Worm (Caenorhabditis elegans) whole organism, L2 larva: ENCODE data around the gene Y64G10A.10.
A peak's percentile ranks its signal among the peaks of the same experiment; 100 is the strongest.

Experiments
- C34F6.9 ChIP-seq: fragments of 150-350 bp; optimal IDR thresholded peaks from 2 replicates; lab custom pipeline; 2014; ENCODE audit warnings: missing biosample characterization, missing genetic modification characterization
- F13H6.1 ChIP-seq: sonication (generic microtip); optimal IDR thresholded peaks from 2 replicates; lab custom pipeline; 2016; ENCODE audit warnings: missing genetic modification characterization, missing compliant biosample characterization
- R02D3.7 ChIP-seq: fragments of 150-350 bp; optimal IDR thresholded peaks from 2 replicates; lab custom pipeline; 2014; ENCODE audit warnings: missing biosample characterization, missing genetic modification characterization
- ZK546.5 ChIP-seq: sonication (generic microtip); optimal IDR thresholded peaks from 2 replicates; lab custom pipeline; 2017; ENCODE audit warnings: missing biosample characterization, missing genetic modification characterization
- alr-1 ChIP-seq: fragments of 150-350 bp; optimal IDR thresholded peaks from 2 replicates; lab custom pipeline; 2014; ENCODE audit warnings: missing biosample characterization, missing genetic modification characterization
- ama-1 ChIP-seq: fragments of 150-350 bp; optimal IDR thresholded peaks from 2 replicates; lab custom pipeline; 2018; ENCODE audit warnings: inconsistent platforms
- ceh-16 ChIP-seq: fragments of 150-350 bp; optimal IDR thresholded peaks from 2 replicates; lab custom pipeline; 2014; ENCODE audit warnings: missing biosample characterization, missing genetic modification characterization
- crh-2 ChIP-seq: sonication (generic microtip); optimal IDR thresholded peaks from 2 replicates; lab custom pipeline; 2017; ENCODE audit warnings: missing biosample characterization, missing genetic modification characterization
- dmd-4 ChIP-seq: sonication (generic microtip); optimal IDR thresholded peaks from 2 replicates; lab custom pipeline; 2017; ENCODE audit warnings: missing biosample characterization, missing genetic modification characterization
- egl-27 ChIP-seq: sonication (generic microtip); optimal IDR thresholded peaks from 3 replicates; lab custom pipeline; 2017; ENCODE audit warnings: missing biosample characterization, missing genetic modification reagents, missing genetic modification characterization
- elt-1 ChIP-seq: fragments of 150-350 bp; optimal IDR thresholded peaks from 2 replicates; lab custom pipeline; 2014; ENCODE audit warnings: missing biosample characterization, missing genetic modification characterization
- elt-3 ChIP-seq: sonication (generic microtip); optimal IDR thresholded peaks from 2 replicates; lab custom pipeline; 2017; ENCODE audit warnings: missing biosample characterization, missing genetic modification characterization
- fos-1 ChIP-seq: fragments of 150-350 bp; optimal IDR thresholded peaks from 2 replicates; lab custom pipeline; 2014; ENCODE audit warnings: missing biosample characterization, missing genetic modification characterization
- gmeb-1 ChIP-seq: fragments of 150-350 bp; optimal IDR thresholded peaks from 2 replicates; lab custom pipeline; 2014; ENCODE audit warnings: missing biosample characterization, missing genetic modification characterization
- lin-11 ChIP-seq: fragments of 150-350 bp; sonication (generic microtip); optimal IDR thresholded peaks from 2 replicates; lab custom pipeline; 2014; ENCODE audit warnings: missing biosample characterization, missing genetic modification characterization, inconsistent platforms, mixed read lengths
- lin-13 ChIP-seq: fragments of 150-350 bp; optimal IDR thresholded peaks from 2 replicates; lab custom pipeline; 2014; ENCODE audit warnings: missing biosample characterization, missing genetic modification reagents, missing genetic modification characterization
- lin-39 ChIP-seq: fragments of 150-350 bp; optimal IDR thresholded peaks from 2 replicates; lab custom pipeline; 2014; ENCODE audit warnings: missing biosample characterization, missing genetic modification reagents, missing genetic modification characterization
- lsy-2 ChIP-seq, 2 experiments: fragments of 150-350 bp in 1 of 2; sonication (generic microtip) in 1 of 2; optimal IDR thresholded peaks; 2 replicates each; lab custom pipeline; 2014 to 2017; ENCODE audit warnings: missing biosample characterization in 2 of 2, missing genetic modification characterization in 2 of 2
- mdl-1 ChIP-seq, 2 experiments: fragments of 150-350 bp in 1 of 2; sonication (generic microtip) in 1 of 2; optimal IDR thresholded peaks; 2 replicates each; lab custom pipeline; 2017; ENCODE audit warnings: missing biosample characterization in 2 of 2, missing genetic modification characterization in 2 of 2
- nhr-10 ChIP-seq: sonication (generic microtip); optimal IDR thresholded peaks from 2 replicates; lab custom pipeline; 2017; ENCODE audit warnings: missing biosample characterization, missing genetic modification characterization
- nhr-11 ChIP-seq: fragments of 150-350 bp; optimal IDR thresholded peaks from 2 replicates; lab custom pipeline; 2014; ENCODE audit warnings: missing biosample characterization, missing genetic modification characterization
- nhr-12 ChIP-seq: fragments of 150-350 bp; optimal IDR thresholded peaks from 2 replicates; lab custom pipeline; 2014; ENCODE audit warnings: missing biosample characterization, missing genetic modification characterization
- nhr-129 ChIP-seq: fragments of 150-350 bp; optimal IDR thresholded peaks from 2 replicates; lab custom pipeline; 2014; ENCODE audit warnings: missing biosample characterization, missing genetic modification characterization
- nhr-21 ChIP-seq: fragments of 150-350 bp; optimal IDR thresholded peaks from 2 replicates; lab custom pipeline; 2014; ENCODE audit warnings: missing biosample characterization, missing genetic modification characterization
- nhr-23 ChIP-seq: fragments of 150-350 bp; optimal IDR thresholded peaks from 2 replicates; lab custom pipeline; 2014; ENCODE audit warnings: missing biosample characterization, missing genetic modification reagents, missing genetic modification characterization
- nhr-237 ChIP-seq: fragments of 150-350 bp; optimal IDR thresholded peaks from 2 replicates; lab custom pipeline; 2014; ENCODE audit warnings: missing biosample characterization, missing genetic modification characterization
- nhr-25 ChIP-seq: fragments of 150-350 bp; sonication (generic microtip); optimal IDR thresholded peaks from 3 replicates; lab custom pipeline; 2014; ENCODE audit warnings: missing biosample characterization, missing genetic modification characterization
- nhr-6 ChIP-seq: fragments of 150-350 bp; optimal IDR thresholded peaks from 2 replicates; lab custom pipeline; 2014; ENCODE audit warnings: missing biosample characterization, missing genetic modification characterization
- nhr-77 ChIP-seq: fragments of 150-350 bp; optimal IDR thresholded peaks from 2 replicates; lab custom pipeline; 2014; ENCODE audit warnings: missing biosample characterization, missing genetic modification characterization
- peb-1 ChIP-seq: fragments of 150-350 bp; optimal IDR thresholded peaks from 2 replicates; lab custom pipeline; 2014; ENCODE audit warnings: missing biosample characterization, missing genetic modification characterization
- sem-4 ChIP-seq: fragments of 150-350 bp; optimal IDR thresholded peaks from 2 replicates; lab custom pipeline; 2014; ENCODE audit warnings: missing biosample characterization, missing genetic modification reagents, missing genetic modification characterization
- skn-1 ChIP-seq: sonication (generic microtip); optimal IDR thresholded peaks from 2 replicates; lab custom pipeline; 2017; ENCODE audit warnings: missing biosample characterization, missing genetic modification characterization
- sma-9 ChIP-seq, 2 experiments: fragments of 150-350 bp in 1 of 2; sonication (generic microtip) in 1 of 2; optimal IDR thresholded peaks; 2 replicates each; lab custom pipeline; 2014 to 2016; ENCODE audit warnings: missing genetic modification characterization in 2 of 2, mild to moderate bottlenecking in 1 of 2, missing biosample characterization in 1 of 2, missing compliant biosample characterization in 1 of 2, missing genetic modification reagents in 1 of 2, moderate library complexity in 1 of 2
- snpc-4 ChIP-seq: fragments of 150-350 bp; optimal IDR thresholded peaks from 2 replicates; lab custom pipeline; 2014; ENCODE audit warnings: missing biosample characterization, missing genetic modification characterization
- unc-39 ChIP-seq: fragments of 150-350 bp; optimal IDR thresholded peaks from 2 replicates; lab custom pipeline; 2014; ENCODE audit warnings: missing biosample characterization, missing genetic modification characterization
- unc-55 ChIP-seq: fragments of 150-350 bp; sonication (generic microtip); optimal IDR thresholded peaks from 3 replicates; lab custom pipeline; 2014; ENCODE audit warnings: missing biosample characterization, missing genetic modification reagents, missing genetic modification characterization
- unc-62 ChIP-seq: fragments of 150-350 bp; optimal IDR thresholded peaks from 2 replicates; lab custom pipeline; 2014; ENCODE audit warnings: missing biosample characterization, missing genetic modification reagents, missing genetic modification characterization
- zag-1 ChIP-seq: fragments of 150-350 bp; optimal IDR thresholded peaks from 2 replicates; lab custom pipeline; 2014; ENCODE audit warnings: missing biosample characterization, missing genetic modification characterization
- ztf-1 ChIP-seq: fragments of 200-800 bp; sonication (Bioruptor generic); conservative IDR thresholded peaks from 2 replicates; pipeline ENCODE4 v1.3.6; 2022; ENCODE audit warnings: missing genetic modification characterization, missing compliant biosample characterization
- ztf-11 ChIP-seq: sonication (generic microtip); optimal IDR thresholded peaks from 2 replicates; lab custom pipeline; 2017; ENCODE audit warnings: missing biosample characterization, missing genetic modification characterization
- ztf-4 ChIP-seq: fragments of 150-350 bp; optimal IDR thresholded peaks from 2 replicates; lab custom pipeline; 2014; ENCODE audit warnings: missing biosample characterization, missing genetic modification characterization

The Y64G10A.10 gene

ce11 chrIV:14224912-14225311, 16.3 kb downstream of the Y64G10A.10 start (continued):
- TF ChIP-seq F13H6.1 (tag; lab: Kevin White, UChicago) (peak; percentile 23), peb-1 (tag; lab: Kevin White, UChicago) (no peak), ztf-4 (no peak), mdl-1 (tag; optimal IDR thresholded peaks at IDR 0.05; lab: Kevin White, UChicago) (no peak), sem-4 (no peak), lsy-2 (tag; optimal IDR thresholded peaks at IDR 0.05; lab: Kevin White, UChicago) (no peak), unc-55 (peak; percentile 43), nhr-237 (tag; lab: Kevin White, UChicago) (no peak), unc-62 (no peak), nhr-77 (no peak), ZK546.5 (no peak), sma-9 (GFP tag; optimal IDR thresholded peaks at IDR 0.05; lab: Kevin White, UChicago) (peak; percentile 32), sma-9 (tag; optimal IDR thresholded peaks at IDR 0.05; lab: Kevin White, UChicago) (no peak), nhr-6 (tag; lab: Kevin White, UChicago) (no peak), elt-1 (tag; lab: Kevin White, UChicago) (no peak)

- TF ChIP-seq mdl-1 (tag; optimal IDR thresholded peaks at IDR 0.05; lab: Kevin White, UChicago) (no peak), egl-27 (tag; lab: Kevin White, UChicago) (no peak), F13H6.1 (tag; lab: Kevin White, UChicago) (peak; percentile 10), elt-1 (tag; lab: Kevin White, UChicago) (peak; percentile 15), C34F6.9 (peak; percentile 15), nhr-25 (tag; lab: Kevin White, UChicago) (peak; percentile 41), ztf-4 (no peak), gmeb-1 (tag; lab: Kevin White, UChicago) (peak; percentile 36), sem-4 (no peak), unc-39 (tag; lab: Kevin White, UChicago) (no peak), nhr-12 (tag; lab: Kevin White, UChicago) (no peak), ama-1 (lab: Kevin White, UChicago) (peak; percentile 40), lsy-2 (tag; optimal IDR thresholded peaks at IDR 0.05; lab: Kevin White, UChicago) (peak in 1 of 2 experiments; percentile 51), nhr-11 (tag; lab: Kevin White, UChicago) (no peak), lin-13 (no peak), nhr-23 (tag; lab: Kevin White, UChicago) (no peak), nhr-237 (tag; lab: Kevin White, UChicago) (no peak), ZK546.5 (no peak), sma-9 (GFP tag; optimal IDR thresholded peaks at IDR 0.05; lab: Kevin White, UChicago) (peak; percentile 71), sma-9 (tag; optimal IDR thresholded peaks at IDR 0.05; lab: Kevin White, UChicago) (no peak), fos-1 (tag; lab: Kevin White, UChicago) (peak; percentile 1), nhr-129 (tag; lab: Kevin White, UChicago) (peak; percentile 95)
Observed at ce11 chrIV:14219714-14220113, 21.5 kb downstream of the Y64G10A.10 start, which contains the start of gene sqrd-1. TSS of gene sqrd-1 (plus strand) at chrIV:14219871.

- TF ChIP-seq lin-13 (no peak), ceh-16 (tag; lab: Kevin White, UChicago) (no peak), lin-39 (tag; lab: Kevin White, UChicago) (no peak), nhr-23 (tag; lab: Kevin White, UChicago) (no peak), alr-1 (tag; lab: Kevin White, UChicago) (no peak), mdl-1 (tag; optimal IDR thresholded peaks at IDR 0.05; lab: Kevin White, UChicago) (no peak), zag-1 (no peak), unc-62 (no peak), nhr-12 (tag; lab: Kevin White, UChicago) (no peak), nhr-10 (tag; lab: Kevin White, UChicago) (no peak), egl-27 (tag; lab: Kevin White, UChicago) (no peak), nhr-21 (tag; lab: Kevin White, UChicago) (no peak), sma-9 (GFP tag; optimal IDR thresholded peaks at IDR 0.05; lab: Kevin White, UChicago) (no peak), sma-9 (tag; optimal IDR thresholded peaks at IDR 0.05; lab: Kevin White, UChicago) (no peak)
Observed at ce11 chrIV:14215777-14216176, 25.5 kb downstream of the Y64G10A.10 start.

ce11 chrIV:14203162-14203561, 38.1 kb downstream of the Y64G10A.10 start, which contains the start of gene F02H6.3:
TSS of gene F02H6.3 (plus strand) at chrIV:14203427.
- TF ChIP-seq crh-2 (tag; lab: Kevin White, UChicago) (no peak), R02D3.7 (tag; lab: Kevin White, UChicago) (no peak), snpc-4 (tag; lab: Kevin White, UChicago) (no peak), lin-39 (tag; lab: Kevin White, UChicago) (no peak), ZK546.5 (no peak), lin-11 (tag; lab: Kevin White, UChicago) (no peak), elt-3 (tag; lab: Kevin White, UChicago) (no peak), zag-1 (no peak), nhr-21 (tag; lab: Kevin White, UChicago) (no peak), ztf-11 (tag; lab: Kevin White, UChicago) (no peak), nhr-12 (tag; lab: Kevin White, UChicago) (no peak), lsy-2 (tag; optimal IDR thresholded peaks at IDR 0.05; lab: Kevin White, UChicago) (no peak), ztf-4 (no peak), alr-1 (tag; lab: Kevin White, UChicago) (no peak), nhr-237 (tag; lab: Kevin White, UChicago) (no peak), F13H6.1 (tag; lab: Kevin White, UChicago) (no peak), skn-1 (tag; lab: Kevin White, UChicago) (no peak), dmd-4 (tag; lab: Kevin White, UChicago) (no peak), ztf-1 (GFP tag; lab: Robert Waterston, UW) (no peak)
